Worm (Caenorhabditis elegans) whole organism, L2 larva: ENCODE data around the gene catp-4.

Experiments
- egl-27 ChIP-seq: sonication (generic microtip); optimal IDR thresholded peaks from 3 replicates; lab custom pipeline; 2017; ENCODE audit warnings: missing biosample characterization, missing genetic modification reagents, missing genetic modification characterization
- elt-1 ChIP-seq: fragments of 150-350 bp; optimal IDR thresholded peaks from 2 replicates; lab custom pipeline; 2014; ENCODE audit warnings: missing biosample characterization, missing genetic modification characterization
- lin-11 ChIP-seq: fragments of 150-350 bp; sonication (generic microtip); optimal IDR thresholded peaks from 2 replicates; lab custom pipeline; 2014; ENCODE audit warnings: missing biosample characterization, missing genetic modification characterization, inconsistent platforms, mixed read lengths
- mdl-1 ChIP-seq, 2 experiments: fragments of 150-350 bp in 1 of 2; sonication (generic microtip) in 1 of 2; optimal IDR thresholded peaks; 2 replicates each; lab custom pipeline; 2017; ENCODE audit warnings: missing biosample characterization in 2 of 2, missing genetic modification characterization in 2 of 2
- nhr-11 ChIP-seq: fragments of 150-350 bp; optimal IDR thresholded peaks from 2 replicates; lab custom pipeline; 2014; ENCODE audit warnings: missing biosample characterization, missing genetic modification characterization
- nhr-237 ChIP-seq: fragments of 150-350 bp; optimal IDR thresholded peaks from 2 replicates; lab custom pipeline; 2014; ENCODE audit warnings: missing biosample characterization, missing genetic modification characterization
- nhr-25 ChIP-seq: fragments of 150-350 bp; sonication (generic microtip); optimal IDR thresholded peaks from 3 replicates; lab custom pipeline; 2014; ENCODE audit warnings: missing biosample characterization, missing genetic modification characterization
- nhr-77 ChIP-seq: fragments of 150-350 bp; optimal IDR thresholded peaks from 2 replicates; lab custom pipeline; 2014; ENCODE audit warnings: missing biosample characterization, missing genetic modification characterization
- skn-1 ChIP-seq: sonication (generic microtip); optimal IDR thresholded peaks from 2 replicates; lab custom pipeline; 2017; ENCODE audit warnings: missing biosample characterization, missing genetic modification characterization
- snpc-4 ChIP-seq: fragments of 150-350 bp; optimal IDR thresholded peaks from 2 replicates; lab custom pipeline; 2014; ENCODE audit warnings: missing biosample characterization, missing genetic modification characterization
- unc-62 ChIP-seq: fragments of 150-350 bp; optimal IDR thresholded peaks from 2 replicates; lab custom pipeline; 2014; ENCODE audit warnings: missing biosample characterization, missing genetic modification reagents, missing genetic modification characterization
- zag-1 ChIP-seq: fragments of 150-350 bp; optimal IDR thresholded peaks from 2 replicates; lab custom pipeline; 2014; ENCODE audit warnings: missing biosample characterization, missing genetic modification characterization
- ztf-1 ChIP-seq: fragments of 200-800 bp; sonication (Bioruptor generic); conservative IDR thresholded peaks from 2 replicates; pipeline ENCODE4 v1.3.6; 2022; ENCODE audit warnings: missing genetic modification characterization, missing compliant biosample characterization

DNA sequence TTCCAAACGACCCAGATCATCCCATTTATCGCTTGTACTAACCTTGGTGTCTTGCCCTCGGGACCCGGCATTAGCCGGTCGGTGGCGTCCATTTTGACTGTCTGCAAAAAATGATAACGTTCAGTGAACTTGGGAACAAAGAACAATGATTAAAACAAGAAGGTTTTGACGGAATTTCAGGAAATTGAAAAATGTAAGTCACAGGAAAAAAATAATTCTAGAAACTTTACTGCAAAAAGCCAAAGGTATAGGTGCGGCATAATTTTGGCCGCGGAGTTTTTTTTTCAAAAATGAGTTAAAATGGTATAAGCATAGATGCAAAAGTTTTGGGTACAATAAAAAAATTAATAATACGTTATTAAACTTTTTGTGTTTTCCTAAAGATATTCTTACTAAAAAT, 50.6 kb downstream of the catp-4 start, which contains the start of gene atgp-2:
- TF ChIP-seq nhr-77 (tag; lab: Kevin White, UChicago): no peak
- TF ChIP-seq nhr-11 (tag; lab: Kevin White, UChicago): no peak
- no peak for TF ChIP-seq nhr-237
- TF ChIP-seq zag-1 (tag; lab: Kevin White, UChicago): no peak
- no peak for TF ChIP-seq ztf-1
- TF ChIP-seq mdl-1 (tag; optimal IDR thresholded peaks at IDR 0.05; lab: Kevin White, UChicago): no peak
- TF ChIP-seq elt-1: no peak
- no peak for TF ChIP-seq unc-62 (GFP tag; lab: Kevin White, UChicago)
- no peak for TF ChIP-seq snpc-4
- TF ChIP-seq egl-27 (tag; lab: Kevin White, UChicago): no peak
- TF ChIP-seq lin-11: no peak
- no peak for TF ChIP-seq skn-1 (tag; lab: Kevin White, UChicago)
- TF ChIP-seq nhr-25 (tag; lab: Kevin White, UChicago): no peak
